Fruit fly (Drosophila melanogaster): Measurements from ENCODE around the gene CG2100.

The CG2100 gene

DNA sequence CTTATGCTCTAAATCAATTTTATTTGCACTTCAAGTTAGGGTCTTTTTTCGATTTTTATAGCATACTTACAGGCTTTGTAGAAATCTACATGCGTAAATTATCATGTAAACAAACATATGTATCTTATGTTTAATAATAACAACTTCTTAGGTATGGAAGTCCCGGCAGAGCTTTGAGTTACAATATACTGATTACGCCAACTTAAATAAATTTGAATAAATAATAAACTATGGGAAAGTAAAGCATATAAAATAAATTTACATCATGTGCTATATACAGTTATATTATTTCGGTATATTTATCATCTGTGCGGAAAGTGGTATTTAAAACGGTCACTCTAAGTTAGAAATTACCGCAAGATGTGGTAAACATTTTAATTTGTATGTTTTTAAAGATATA lies 3.0 kb downstream of the CG2100 start, which contains the start of gene CG1239 (continued):
- TF ChIP-seq twi (tag; optimal IDR thresholded peaks at IDR 0.05), result no peak
- no peak for TF ChIP-seq ranshi (GFP tag; IDR thresholded peaks at IDR 0.05)
- no peak for TF ChIP-seq mam (GFP tag; optimal IDR thresholded peaks at IDR 0.05)
- no peak for TF ChIP-seq rib (GFP tag; IDR thresholded peaks at IDR 0.05)
- no peak for TF ChIP-seq jing (GFP tag; optimal IDR thresholded peaks at IDR 0.05)
- TF ChIP-seq CG34422 (GFP tag; IDR thresholded peaks at IDR 0.05), result no peak
- peak; percentile 76 for TF ChIP-seq sens (GFP tag)
- no peak for TF ChIP-seq CG6654 (GFP tag; optimal IDR thresholded peaks at IDR 0.05)
- TF ChIP-seq tgo (GFP tag; IDR thresholded peaks at IDR 0.05), result no peak
- TF ChIP-seq CG17328 (GFP tag; IDR thresholded peaks at IDR 0.05), result no peak
- TF ChIP-seq Nf-YA (GFP tag; IDR thresholded peaks at IDR 0.05), result no peak
- TF ChIP-seq CG4707 (GFP tag; optimal IDR thresholded peaks at IDR 0.05), result no peak
- TF ChIP-seq CG14014 (GFP tag; IDR thresholded peaks at IDR 0.05), result no peak
- TF ChIP-seq CG3995 (GFP tag; optimal IDR thresholded peaks at IDR 0.05), result no peak
- no peak for TF ChIP-seq dmrt99B (tag; optimal IDR thresholded peaks at IDR 0.05)
- TF ChIP-seq pros (GFP tag; optimal IDR thresholded peaks at IDR 0.05), result no peak
- no peak for TF ChIP-seq CrebB (tag; optimal IDR thresholded peaks at IDR 0.05)
- TF ChIP-seq CG2129 (GFP tag; IDR thresholded peaks at IDR 0.05; ENCODE audit: partially characterized antibody), result no peak
- TF ChIP-seq schlank (tag; optimal IDR thresholded peaks at IDR 0.05), result no peak
- no peak for TF ChIP-seq CG4360 (GFP tag; IDR thresholded peaks at IDR 0.05)
- no peak for TF ChIP-seq Hr51 (GFP tag; optimal IDR thresholded peaks at IDR 0.05)
- no peak for TF ChIP-seq HmgD (GFP tag; optimal IDR thresholded peaks at IDR 0.05)
- TF ChIP-seq MBD-R2 (GFP tag; IDR thresholded peaks at IDR 0.05), result peak; percentile 50; the same call in 1 of the 2 replicates
- no peak for TF ChIP-seq CG12391 (tag; optimal IDR thresholded peaks at IDR 0.05)
- no peak for TF ChIP-seq h (optimal IDR thresholded peaks at IDR 0.05)
- no peak for TF ChIP-seq zfh2 (GFP tag; optimal IDR thresholded peaks at IDR 0.05)
- TF ChIP-seq Myb (GFP tag; optimal IDR thresholded peaks at IDR 0.05), result no peak
- no peak for TF ChIP-seq ERR (GFP tag; optimal IDR thresholded peaks at IDR 0.05)
- peak; percentile 9 for TF ChIP-seq phol (tag; optimal IDR thresholded peaks at IDR 0.05)
- no peak for TF ChIP-seq vvl (GFP tag; IDR thresholded peaks at IDR 0.05)
- TF ChIP-seq Fer3 (tag; optimal IDR thresholded peaks at IDR 0.05), result no peak
- no peak for TF ChIP-seq luna (GFP tag; optimal IDR thresholded peaks at IDR 0.05)
- no peak for TF ChIP-seq run (tag; optimal IDR thresholded peaks at IDR 0.05)
- TF ChIP-seq CHES-1-like (GFP tag; optimal IDR thresholded peaks at IDR 0.05), result no peak
- no peak for TF ChIP-seq CG7786 (GFP tag; optimal IDR thresholded peaks at IDR 0.05)
- peak; percentile 48 for TF ChIP-seq CG10267 (tag; optimal IDR thresholded peaks at IDR 0.05)
- TF ChIP-seq Ets65A (GFP tag), result no peak
- no peak for TF ChIP-seq ttk (GFP tag; IDR thresholded peaks at IDR 0.05)
- no peak for TF ChIP-seq E2f2 (GFP tag; IDR thresholded peaks at IDR 0.05)
- no peak for TF ChIP-seq CG6813 (GFP tag; optimal IDR thresholded peaks at IDR 0.05)
- 0 out of 2 replicates have a peak, but pooled peaks have one; percentile 23 for TF ChIP-seq Scr (GFP tag; IDR thresholded peaks at IDR 0.05; ENCODE audit: partially characterized antibody)
- no peak for TF ChIP-seq br (optimal IDR thresholded peaks at IDR 0.05)
- TF ChIP-seq CG10565 (GFP tag; optimal IDR thresholded peaks at IDR 0.05), result no peak
- no peak for TF ChIP-seq pfk (GFP tag; optimal IDR thresholded peaks at IDR 0.05)
- TF ChIP-seq ab (GFP tag; optimal IDR thresholded peaks at IDR 0.05), result no peak
- no peak for TF ChIP-seq Sox102F (GFP tag; optimal IDR thresholded peaks at IDR 0.05)
- no peak for TF ChIP-seq dmrt11E (tag; optimal IDR thresholded peaks at IDR 0.05)
- no peak for TF ChIP-seq Ada2b (GFP tag; IDR thresholded peaks at IDR 0.05)
- TF ChIP-seq CG15073 (GFP tag; optimal IDR thresholded peaks at IDR 0.05), result no peak
- peak; percentile 34 for TF ChIP-seq stwl (tag; optimal IDR thresholded peaks at IDR 0.05)
- TF ChIP-seq slbo (GFP tag; IDR thresholded peaks at IDR 0.05), result no peak
- no peak for TF ChIP-seq CG30403 (GFP tag; optimal IDR thresholded peaks at IDR 0.05)
- TF ChIP-seq CG1529 (GFP tag; optimal IDR thresholded peaks at IDR 0.05), result no peak

Measured in whole organism, embryonic.